Worm (Caenorhabditis elegans): ENCODE data around the gene T10G3.8.

T10G3.8 gene

ce11 chrV:13459323-13459722 is 16.9 kb downstream of the T10G3.8 start, which contains the start of gene bath-39:
Gene bath-39 (plus strand): TSS chrV:13459459.
- peak; percentile 27 for TF ChIP-seq pha-4 (tag; optimal IDR thresholded peaks at IDR 0.05)
- TF ChIP-seq elt-2 (tag; optimal IDR thresholded peaks at IDR 0.05): peak; percentile 1
- TF ChIP-seq ZK546.5 (tag; optimal IDR thresholded peaks at IDR 0.05): no peak
- TF ChIP-seq lin-15B (tag; optimal IDR thresholded peaks at IDR 0.05): peak; percentile 12

- TF ChIP-seq lin-15B (tag; optimal IDR thresholded peaks at IDR 0.05): peak; percentile 20
- no peak for TF ChIP-seq unc-39 (tag; optimal IDR thresholded peaks at IDR 0.05)
- no peak for TF ChIP-seq nhr-11 (tag; optimal IDR thresholded peaks at IDR 0.05)
- TF ChIP-seq nhr-43 (tag; optimal IDR thresholded peaks at IDR 0.05; ENCODE audit: poor library complexity, severe bottlenecking): no peak
- TF ChIP-seq pha-4 (tag; optimal IDR thresholded peaks at IDR 0.05): no peak
- TF ChIP-seq hmg-11 (tag; optimal IDR thresholded peaks at IDR 0.05): peak; percentile 39
- no peak for TF ChIP-seq nhr-28 (tag; optimal IDR thresholded peaks at IDR 0.05)
- TF ChIP-seq tbx-2 (tag; optimal IDR thresholded peaks at IDR 0.05): no peak
- no peak for TF ChIP-seq nfya-1 (tag; optimal IDR thresholded peaks at IDR 0.05; ENCODE audit: insufficient read depth)
- TF ChIP-seq pqm-1 (tag; optimal IDR thresholded peaks at IDR 0.05): no peak
- TF ChIP-seq unc-62 (GFP tag; optimal IDR thresholded peaks at IDR 0.05): no peak
- TF ChIP-seq snpc-4 (tag; optimal IDR thresholded peaks at IDR 0.05): no peak
- TF ChIP-seq elt-2 (tag; optimal IDR thresholded peaks at IDR 0.05): peak; percentile 5
- no peak for TF ChIP-seq ceh-9 (tag; optimal IDR thresholded peaks at IDR 0.05)
These were observed 18.4 kb downstream of the T10G3.8 start, which contains the start of gene F25H9.2 for ce11 chrV:13457858-13458257. Gene F25H9.2 (plus strand): TSS chrV:13458083.

- TF ChIP-seq nfya-1 (tag; optimal IDR thresholded peaks at IDR 0.05; ENCODE audit: insufficient read depth) (no peak), nhr-23 (tag; optimal IDR thresholded peaks at IDR 0.05) (no peak), nhr-237 (tag; optimal IDR thresholded peaks at IDR 0.05) (no peak), nhr-43 (tag; optimal IDR thresholded peaks at IDR 0.05; ENCODE audit: poor library complexity, severe bottlenecking) (no peak), egl-5 (tag; optimal IDR thresholded peaks at IDR 0.05) (no peak), jun-1 (tag; optimal IDR thresholded peaks at IDR 0.05) (no peak), nhr-25 (tag; optimal IDR thresholded peaks at IDR 0.05) (no peak), hmg-11 (tag; optimal IDR thresholded peaks at IDR 0.05) (no peak), pha-4 (tag; optimal IDR thresholded peaks at IDR 0.05) (no peak), skn-1 (tag; optimal IDR thresholded peaks at IDR 0.05) (no peak), eor-1 (tag; optimal IDR thresholded peaks at IDR 0.05) (no peak), sea-2 (GFP tag; optimal IDR thresholded peaks at IDR 0.05) (no peak), egl-27 (tag; optimal IDR thresholded peaks at IDR 0.05) (no peak), nhr-77 (tag; optimal IDR thresholded peaks at IDR 0.05) (no peak), nhr-28 (tag; optimal IDR thresholded peaks at IDR 0.05) (no peak), nhr-11 (tag; optimal IDR thresholded peaks at IDR 0.05) (no peak), nhr-67 (tag; optimal IDR thresholded peaks at IDR 0.05) (no peak), zag-1 (tag; optimal IDR thresholded peaks at IDR 0.05) (no peak), unc-39 (tag; optimal IDR thresholded peaks at IDR 0.05) (no peak), fos-1 (tag; optimal IDR thresholded peaks at IDR 0.05) (no peak)
These were observed 20.8 kb downstream of the T10G3.8 start, which contains the start of gene lurp-3 for ce11 chrV:13455448-13455847. Gene lurp-3 (plus strand): TSS chrV:13455748.

- no peak for TF ChIP-seq tbx-2 (tag; optimal IDR thresholded peaks at IDR 0.05)
- TF ChIP-seq nhr-76 (tag; optimal IDR thresholded peaks at IDR 0.05): no peak
- no peak for TF ChIP-seq eor-1 (tag; optimal IDR thresholded peaks at IDR 0.05)
- no peak for TF ChIP-seq nhr-23 (tag; optimal IDR thresholded peaks at IDR 0.05)
- TF ChIP-seq ama-1 (optimal IDR thresholded peaks at IDR 0.05): no peak
- TF ChIP-seq egl-5 (tag; optimal IDR thresholded peaks at IDR 0.05): no peak
- TF ChIP-seq fos-1 (tag; optimal IDR thresholded peaks at IDR 0.05): no peak
- TF ChIP-seq nfya-1 (tag; optimal IDR thresholded peaks at IDR 0.05; ENCODE audit: insufficient read depth): no peak
- TF ChIP-seq nhr-67 (tag; optimal IDR thresholded peaks at IDR 0.05): no peak
- TF ChIP-seq elt-3 (tag; optimal IDR thresholded peaks at IDR 0.05): no peak
- TF ChIP-seq lin-39 (tag; optimal IDR thresholded peaks at IDR 0.05): no peak
- no peak for TF ChIP-seq aly-2 (tag; optimal IDR thresholded peaks at IDR 0.05)
- no peak for TF ChIP-seq ceh-16 (tag; optimal IDR thresholded peaks at IDR 0.05)
- TF ChIP-seq nhr-11 (tag; optimal IDR thresholded peaks at IDR 0.05): no peak
- TF ChIP-seq fkh-10 (GFP tag; optimal IDR thresholded peaks at IDR 0.05): no peak
- no peak for TF ChIP-seq nhr-28 (tag; optimal IDR thresholded peaks at IDR 0.05)
These were observed 22.9 kb downstream of the T10G3.8 start, which contains the start of gene lurp-2 for ce11 chrV:13453334-13453733. Gene lurp-2 (plus strand): TSS chrV:13453634.

All from whole organism, L3 larva.